Worm (Caenorhabditis elegans): Measurements from ENCODE around the gene Y43F8C.13.
A peak's percentile ranks its signal among the peaks of the same experiment; 100 is the strongest.

Y43F8C.13 gene

ce11 chrV:19667716-19668115 lies 29.5 kb downstream of the Y43F8C.13 start:
- TF ChIP-seq mef-2 (tag; optimal IDR thresholded peaks at IDR 0.05) (no peak), ztf-4 (tag; optimal IDR thresholded peaks at IDR 0.05) (no peak), lir-3 (tag; optimal IDR thresholded peaks at IDR 0.05; ENCODE audit: poor library complexity) (no peak), aha-1 (tag; optimal IDR thresholded peaks at IDR 0.05) (no peak), pag-3 (tag; optimal IDR thresholded peaks at IDR 0.05; ENCODE audit: borderline replicate concordance, insufficient read depth) (no peak)

- TF ChIP-seq mab-9 (GFP tag; IDR thresholded peaks at IDR 0.05) (no peak), ets-5 (GFP tag; IDR thresholded peaks at IDR 0.05) (no peak), snu-23 (GFP tag; optimal IDR thresholded peaks at IDR 0.05) (peak; percentile 36), nhr-77 (tag; optimal IDR thresholded peaks at IDR 0.05) (no peak), C04F5.9 (tag; optimal IDR thresholded peaks at IDR 0.05) (no peak), ztf-4 (tag; optimal IDR thresholded peaks at IDR 0.05) (no peak), ceh-82 (tag; optimal IDR thresholded peaks at IDR 0.05) (peak in 1 of 3 experiments; percentile 45), vab-15 (tag; optimal IDR thresholded peaks at IDR 0.05) (peak; percentile 33), ceh-63 (GFP tag; optimal IDR thresholded peaks at IDR 0.05) (no peak), hpl-2 (GFP tag; optimal IDR thresholded peaks at IDR 0.05) (no peak), nhr-12 (tag; optimal IDR thresholded peaks at IDR 0.05) (no peak), lin-14 (GFP tag; optimal IDR thresholded peaks at IDR 0.05) (peak; percentile 82), nhr-84 (tag; optimal IDR thresholded peaks at IDR 0.05) (no peak), unc-98 (GFP tag; IDR thresholded peaks at IDR 0.05) (no peak), Y116A8C.19 (tag; optimal IDR thresholded peaks at IDR 0.05; ENCODE audit: borderline replicate concordance) (no peak), sup-37 (GFP tag; optimal IDR thresholded peaks at IDR 0.05) (no peak), ces-1 (GFP tag; optimal IDR thresholded peaks at IDR 0.05) (no peak), C34B4.2 (tag; optimal IDR thresholded peaks at IDR 0.05) (no peak), grh-1 (GFP tag; IDR thresholded peaks at IDR 0.05) (0 out of 2 replicates have a peak, but pooled peaks have one; percentile 18), zip-4 (GFP tag; optimal IDR thresholded peaks at IDR 0.05) (no peak), fos-1 (tag; optimal IDR thresholded peaks at IDR 0.05) (no peak), ceh-8 (GFP tag; optimal IDR thresholded peaks at IDR 0.05) (no peak), hlh-17 (GFP tag; optimal IDR thresholded peaks at IDR 0.05; ENCODE audit: borderline replicate concordance) (no peak), dsc-1 (tag; optimal IDR thresholded peaks at IDR 0.05) (no peak), lsy-2 (tag; optimal IDR thresholded peaks at IDR 0.05) (peak in 1 of 2 experiments; percentile 34), nhr-28 (tag; optimal IDR thresholded peaks at IDR 0.05) (no peak), fkh-8 (tag; optimal IDR thresholded peaks at IDR 0.05) (no peak), fkh-10 (GFP tag; optimal IDR thresholded peaks at IDR 0.05) (no peak), nhr-19 (GFP tag; conservative IDR thresholded peaks at IDR 0.05) (0 out of 2 replicates have a peak, but pooled peaks have one; percentile 32), jun-1 (tag; optimal IDR thresholded peaks at IDR 0.05) (no peak), unc-62 (GFP tag; optimal IDR thresholded peaks at IDR 0.05) (no peak), efl-3 (GFP tag; optimal IDR thresholded peaks at IDR 0.05) (no peak), ceh-90 (tag; optimal IDR thresholded peaks at IDR 0.05) (no peak), nhr-20 (tag; optimal IDR thresholded peaks at IDR 0.05) (peak; percentile 15), C16A3.4 (tag; optimal IDR thresholded peaks at IDR 0.05) (peak; percentile 11), elt-2 (tag; optimal IDR thresholded peaks at IDR 0.05) (no peak), tbx-2 (tag; optimal IDR thresholded peaks at IDR 0.05) (peak; percentile 40), xbp-1 (tag; optimal IDR thresholded peaks at IDR 0.05) (no peak), lin-13 (GFP tag; optimal IDR thresholded peaks at IDR 0.05) (no peak), sptf-1 (tag; optimal IDR thresholded peaks at IDR 0.05) (no peak), nhr-85 (tag) (peak; percentile 94), nhr-11 (tag; optimal IDR thresholded peaks at IDR 0.05) (peak; percentile 11), skn-1 (tag; optimal IDR thresholded peaks at IDR 0.05) (no peak), efl-1 (optimal IDR thresholded peaks at IDR 0.05) (peak in 1 of 2 experiments; percentile 6), efl-1 (GFP tag; optimal IDR thresholded peaks at IDR 0.05 in 1 of 2) (peak; percentile 17 to 58), rnt-1 (tag; optimal IDR thresholded peaks at IDR 0.05) (no peak), aly-2 (tag; optimal IDR thresholded peaks at IDR 0.05) (no peak), alr-1 (tag; optimal IDR thresholded peaks at IDR 0.05; ENCODE audit: borderline replicate concordance) (no peak)
Measured at ce11 chrV:19666308-19666707, 30.9 kb downstream of the Y43F8C.13 start.
